Fruit fly (Drosophila melanogaster) whole organism, pupa: ENCODE results near the gene CG10587.

Experiments used
- CG15710 ChIP-seq: fragments of 200-800 bp; sonication (Bioruptor generic); optimal IDR thresholded peaks from 2 replicates; lab custom pipeline; 2018; ENCODE audit warnings: missing biosample characterization, mild to moderate bottlenecking, missing genetic modification characterization, moderate library complexity
- CG17806 ChIP-seq: fragments of 200-800 bp; sonication (Bioruptor generic); optimal IDR thresholded peaks from 2 replicates; lab custom pipeline; 2018; ENCODE audit warnings: missing biosample characterization, mild to moderate bottlenecking, missing genetic modification characterization, moderate library complexity
- Snoo ChIP-seq: fragments of 200-800 bp; sonication (Bioruptor generic); optimal IDR thresholded peaks from 3 replicates; lab custom pipeline; 2017; ENCODE audit warnings: missing biosample characterization, mild to moderate bottlenecking, missing genetic modification characterization, inconsistent platforms

DNA sequence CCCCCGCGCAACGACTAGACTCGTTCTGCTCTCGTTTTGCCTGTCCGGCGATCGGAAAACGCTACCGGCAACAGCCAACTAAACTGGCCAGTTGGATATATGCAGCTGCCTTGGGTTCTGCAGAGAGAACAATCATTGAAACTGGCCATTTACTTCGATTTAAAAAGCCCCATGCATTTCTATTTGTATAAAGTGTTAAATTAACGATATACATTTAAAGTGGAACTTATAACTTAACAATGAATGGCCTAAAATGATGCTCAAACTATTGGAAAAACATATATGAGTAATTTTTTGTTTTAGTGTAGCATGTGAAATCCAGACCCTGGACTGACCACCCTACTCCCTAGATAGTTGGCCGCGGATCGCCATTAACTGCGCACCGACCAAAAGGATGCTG, 26.5 kb upstream of the CG10587 start:
- TF ChIP-seq CG15710 (peak; percentile 72), CG17806 (tag; lab: Kevin White, UChicago) (peak; percentile 91), Snoo (tag; lab: Kevin White, UChicago) (no peak)
